ENCODE assay signal across 4 worm cellular contexts in genomic region chrV:11123817-11124337, ce11.
TF ChIP-seq lines count a peak whose summit lies in the region.

TSS of gene atp-5 (minus strand) at chrV:11123867.
TSS of gene lmtr-3 (plus strand) at chrV:11124186.

TF ChIP-seq in whole organism, L2 larva, 48 proteins besides CTCF, POLR2A, EP300 and RAD21 (continued from another document):
- TF ChIP-seq F13H6.1 (tag; optimal IDR thresholded peaks at IDR 0.05; lab: Kevin White, UChicago) (peak; percentile 75), ceh-82 (tag; optimal IDR thresholded peaks at IDR 0.05; lab: Kevin White, UChicago) (no peak), unc-62 (GFP tag; optimal IDR thresholded peaks at IDR 0.05; lab: Kevin White, UChicago) (no peak), alr-1 (tag; optimal IDR thresholded peaks at IDR 0.05; lab: Kevin White, UChicago) (no peak), R02D3.7 (tag; optimal IDR thresholded peaks at IDR 0.05; lab: Kevin White, UChicago) (no peak), elt-1 (tag; optimal IDR thresholded peaks at IDR 0.05; lab: Kevin White, UChicago) (no peak), skn-1 (tag; optimal IDR thresholded peaks at IDR 0.05; lab: Kevin White, UChicago) (no peak), gmeb-1 (tag; optimal IDR thresholded peaks at IDR 0.05; lab: Kevin White, UChicago) (peak; percentile 68), ZK546.5 (tag; optimal IDR thresholded peaks at IDR 0.05; lab: Kevin White, UChicago) (no peak), ztf-4 (tag; optimal IDR thresholded peaks at IDR 0.05; lab: Kevin White, UChicago) (no peak), peb-1 (tag; optimal IDR thresholded peaks at IDR 0.05; lab: Kevin White, UChicago) (no peak), nhr-6 (tag; optimal IDR thresholded peaks at IDR 0.05; lab: Kevin White, UChicago) (no peak), aly-2 (tag; optimal IDR thresholded peaks at IDR 0.05; lab: Kevin White, UChicago) (no peak), nhr-10 (tag; optimal IDR thresholded peaks at IDR 0.05; lab: Kevin White, UChicago) (no peak), sem-4 (tag; optimal IDR thresholded peaks at IDR 0.05; lab: Kevin White, UChicago) (peak; percentile 2), nhr-23 (tag; optimal IDR thresholded peaks at IDR 0.05; lab: Kevin White, UChicago) (no peak), sma-9 (GFP tag; optimal IDR thresholded peaks at IDR 0.05; lab: Kevin White, UChicago) (peak; percentile 72), sma-9 (tag; optimal IDR thresholded peaks at IDR 0.05; lab: Kevin White, UChicago) (no peak), ama-1 (optimal IDR thresholded peaks at IDR 0.05; lab: Kevin White, UChicago) (no peak), mab-5 (tag; optimal IDR thresholded peaks at IDR 0.05; lab: Kevin White, UChicago) (no peak), unc-55 (GFP tag; optimal IDR thresholded peaks at IDR 0.05; lab: Kevin White, UChicago) (peak; percentile 89), ztf-11 (tag; optimal IDR thresholded peaks at IDR 0.05; lab: Kevin White, UChicago) (no peak), mbf-1 (tag; optimal IDR thresholded peaks at IDR 0.05; lab: Kevin White, UChicago) (no peak), nhr-11 (tag; optimal IDR thresholded peaks at IDR 0.05; lab: Kevin White, UChicago) (no peak), zag-1 (tag; optimal IDR thresholded peaks at IDR 0.05; lab: Kevin White, UChicago) (no peak)
TF ChIP-seq in whole organism, L2 larva: peak in this region for 14.

TF ChIP-seq in whole organism, L4 larva, 104 proteins besides CTCF, POLR2A, EP300 and RAD21 (continued from another document and continues in another):
- TF ChIP-seq F26F4.8 (GFP tag; conservative IDR thresholded peaks at IDR 0.05; lab: Robert Waterston, UW) (no peak), hif-1 (tag; optimal IDR thresholded peaks at IDR 0.05; lab: Kevin White, UChicago) (peak in 1 of 2 experiments; percentile 91), T20F7.1 (GFP tag; optimal IDR thresholded peaks at IDR 0.05; lab: Kevin White, UChicago) (peak; percentile 68), F44E2.7 (GFP tag; IDR thresholded peaks at IDR 0.05; lab: Robert Waterston, UW) (no peak), fos-1 (tag; optimal IDR thresholded peaks at IDR 0.05; lab: Kevin White, UChicago) (no peak), ztf-11 (tag; optimal IDR thresholded peaks at IDR 0.05; lab: Kevin White, UChicago) (no peak), unc-62 (GFP tag; optimal IDR thresholded peaks at IDR 0.05 in 1 of 2; lab: Kevin White, UChicago) (no peak), unc-62 (tag; optimal IDR thresholded peaks at IDR 0.05; lab: Kevin White, UChicago) (no peak), tag-97 (GFP tag; IDR thresholded peaks at IDR 0.05; lab: Robert Waterston, UW) (0 out of 2 replicates have a peak, but pooled peaks have one; percentile 23), duxl-1 (tag; optimal IDR thresholded peaks at IDR 0.05; lab: Kevin White, UChicago; ENCODE audit: poor library complexity) (peak; percentile 31), gei-8 (GFP tag; optimal IDR thresholded peaks at IDR 0.05; lab: Kevin White, UChicago) (no peak), Y48G9A.11 (GFP tag; IDR thresholded peaks at IDR 0.05; lab: Robert Waterston, UW) (peak; percentile 43; the same call in 1 of the 2 replicates), F10B5.3 (tag; optimal IDR thresholded peaks at IDR 0.05; lab: Kevin White, UChicago) (no peak), daf-16 (GFP tag; optimal IDR thresholded peaks at IDR 0.05; lab: Kevin White, UChicago) (no peak), daf-16 (tag; optimal IDR thresholded peaks at IDR 0.05; lab: Kevin White, UChicago) (peak; percentile 47), Y105C5A.15 (GFP tag; IDR thresholded peaks at IDR 0.05; lab: Robert Waterston, UW) (no peak), dve-1 (tag; optimal IDR thresholded peaks at IDR 0.05; lab: Kevin White, UChicago; ENCODE audit: insufficient read depth) (peak; percentile 68), lir-3 (tag; optimal IDR thresholded peaks at IDR 0.05; lab: Kevin White, UChicago) (no peak), F49E8.2 (tag; optimal IDR thresholded peaks at IDR 0.05; lab: Kevin White, UChicago; ENCODE audit: borderline replicate concordance) (peak; percentile 9), hlh-11 (tag; optimal IDR thresholded peaks at IDR 0.05; lab: Kevin White, UChicago) (peak; percentile 79), zip-11 (GFP tag; IDR thresholded peaks at IDR 0.05; lab: Robert Waterston, UW) (no peak), mdl-1 (tag; optimal IDR thresholded peaks at IDR 0.05; lab: Kevin White, UChicago) (peak in 1 of 2 experiments; percentile 48), aly-2 (tag; optimal IDR thresholded peaks at IDR 0.05; lab: Kevin White, UChicago) (no peak), T26A8.4 (GFP tag; IDR thresholded peaks at IDR 0.05; lab: Robert Waterston, UW) (peak; percentile 32; the same call in 1 of the 2 replicates), dmd-8 (GFP tag; IDR thresholded peaks at IDR 0.05; lab: Robert Waterston, UW) (no peak), skn-1 (tag; optimal IDR thresholded peaks at IDR 0.05; lab: Kevin White, UChicago) (no peak), lin-29 (GFP tag; IDR thresholded peaks at IDR 0.05; lab: Robert Waterston, UW) (no peak), sdz-12 (GFP tag; optimal IDR thresholded peaks at IDR 0.05; lab: Kevin White, UChicago) (no peak), daf-12 (tag; optimal IDR thresholded peaks at IDR 0.05; lab: Kevin White, UChicago) (no peak), daf-19 (GFP tag; conservative IDR thresholded peaks at IDR 0.05; lab: Robert Waterston, UW) (no peak), tra-1 (GFP tag; IDR thresholded peaks at IDR 0.05; lab: Robert Waterston, UW) (peak; percentile 65; the same call in 1 of the 2 replicates), mdt-29 (GFP tag; IDR thresholded peaks at IDR 0.05; lab: Robert Waterston, UW) (no peak), lin-38 (GFP tag; IDR thresholded peaks at IDR 0.05; lab: Robert Waterston, UW) (peak; percentile 76), pqm-1 (tag; optimal IDR thresholded peaks at IDR 0.05; lab: Kevin White, UChicago) (no peak), mep-1 (tag; optimal IDR thresholded peaks at IDR 0.05; lab: Kevin White, UChicago) (peak; percentile 81), nhr-25 (tag; optimal IDR thresholded peaks at IDR 0.05; lab: Kevin White, UChicago; ENCODE audit: borderline replicate concordance, insufficient read depth) (peak; percentile 52)

TF ChIP-seq in whole organism, late embryonic, 69 proteins besides CTCF, POLR2A, EP300 and RAD21 (continued from another document):
- TF ChIP-seq ttx-3 (tag; optimal IDR thresholded peaks at IDR 0.05; lab: Kevin White, UChicago) (no peak), ceh-31 (tag; optimal IDR thresholded peaks at IDR 0.05; lab: Kevin White, UChicago) (peak; percentile 97), ceh-18 (tag; optimal IDR thresholded peaks at IDR 0.05; lab: Kevin White, UChicago) (peak; percentile 45), npax-4 (tag; optimal IDR thresholded peaks at IDR 0.05; lab: Kevin White, UChicago) (no peak), ceh-30 (tag; optimal IDR thresholded peaks at IDR 0.05; lab: Kevin White, UChicago) (no peak), zip-5 (tag; optimal IDR thresholded peaks at IDR 0.05; lab: Kevin White, UChicago) (peak; percentile 74), mec-3 (tag; optimal IDR thresholded peaks at IDR 0.05; lab: Kevin White, UChicago; ENCODE audit: borderline replicate concordance) (peak; percentile 77), T23F11.4 (GFP tag; optimal IDR thresholded peaks at IDR 0.05; lab: Kevin White, UChicago) (no peak), ceh-2 (tag; optimal IDR thresholded peaks at IDR 0.05; lab: Kevin White, UChicago) (peak; percentile 89), pros-1 (tag; optimal IDR thresholded peaks at IDR 0.05; lab: Kevin White, UChicago) (no peak), unc-42 (tag; optimal IDR thresholded peaks at IDR 0.05; lab: Kevin White, UChicago) (peak; percentile 25), dve-1 (tag; optimal IDR thresholded peaks at IDR 0.05; lab: Kevin White, UChicago) (no peak), ceh-34 (tag; optimal IDR thresholded peaks at IDR 0.05; lab: Kevin White, UChicago) (peak; percentile 37), unc-86 (tag; optimal IDR thresholded peaks at IDR 0.05; lab: Kevin White, UChicago) (no peak), pat-9 (tag; optimal IDR thresholded peaks at IDR 0.05; lab: Kevin White, UChicago) (no peak), ets-4 (tag; optimal IDR thresholded peaks at IDR 0.05; lab: Kevin White, UChicago) (peak; percentile 88), elt-4 (tag; optimal IDR thresholded peaks at IDR 0.05; lab: Kevin White, UChicago) (no peak), ceh-48 (tag; optimal IDR thresholded peaks at IDR 0.05; lab: Kevin White, UChicago) (no peak), rnt-1 (tag; optimal IDR thresholded peaks at IDR 0.05; lab: Kevin White, UChicago) (peak; percentile 74), ztf-16 (tag; optimal IDR thresholded peaks at IDR 0.05; lab: Kevin White, UChicago) (no peak), hlh-6 (tag; optimal IDR thresholded peaks at IDR 0.05; lab: Kevin White, UChicago) (no peak), ama-1 (optimal IDR thresholded peaks at IDR 0.05; lab: Kevin White, UChicago) (no peak)

TF ChIP-seq in whole organism, mixed stage, embryonic, 35 proteins besides CTCF, POLR2A, EP300 and RAD21 (continued from another document):
- TF ChIP-seq flh-1 (GFP tag; optimal IDR thresholded peaks at IDR 0.05; lab: Kevin White, UChicago) (no peak), unc-120 (tag; optimal IDR thresholded peaks at IDR 0.05; lab: Kevin White, UChicago; ENCODE audit: poor library complexity, severe bottlenecking) (no peak), ceh-83 (GFP tag; optimal IDR thresholded peaks at IDR 0.05; lab: Kevin White, UChicago) (no peak), nhr-76 (tag; optimal IDR thresholded peaks at IDR 0.05; lab: Kevin White, UChicago) (no peak)
